Worm (Caenorhabditis elegans): Measurements from ENCODE around the gene mrps-16.
A peak's percentile ranks its signal among the peaks of the same experiment; 100 is the strongest.

Gene mrps-16

DNA sequence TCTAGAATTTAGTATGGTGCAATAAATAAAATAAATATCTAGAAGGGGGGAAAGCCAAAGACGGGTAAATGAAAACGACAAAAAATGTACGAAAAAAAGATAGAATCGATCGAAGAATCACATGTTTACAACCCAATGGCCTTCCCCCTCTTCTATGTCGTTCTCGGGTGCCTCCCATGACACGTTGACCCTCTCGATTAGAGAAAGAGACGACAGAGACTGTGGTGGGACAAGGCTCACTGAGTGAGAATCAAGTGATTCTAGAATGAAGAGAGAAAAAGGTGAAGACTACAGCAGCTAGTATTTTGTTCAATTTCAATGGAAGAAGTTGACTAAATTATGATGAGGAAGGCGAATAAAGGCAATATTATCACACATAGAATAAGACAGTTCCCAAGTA lies 48.1 kb upstream of the mrps-16 start (continued):
- no peak for TF ChIP-seq zfp-2 (tag; optimal IDR thresholded peaks at IDR 0.05)
- TF ChIP-seq nhr-10 (tag; optimal IDR thresholded peaks at IDR 0.05), result no peak
- TF ChIP-seq pha-4 (GFP tag; IDR thresholded peaks at IDR 0.05), result peak; percentile 55
- TF ChIP-seq pha-4 (tag; optimal IDR thresholded peaks at IDR 0.05), result peak; percentile 76
- TF ChIP-seq ces-1 (GFP tag; optimal IDR thresholded peaks at IDR 0.05), result no peak
- TF ChIP-seq arid-1 (GFP tag; conservative IDR thresholded peaks at IDR 0.05), result no peak
- peak in 1 of 2 experiments; percentile 36 for TF ChIP-seq hif-1 (tag; optimal IDR thresholded peaks at IDR 0.05)
- TF ChIP-seq spr-1 (tag; optimal IDR thresholded peaks at IDR 0.05), result no peak
- TF ChIP-seq Y5F2A.4 (GFP tag; optimal IDR thresholded peaks at IDR 0.05), result no peak
- TF ChIP-seq hmg-1.1 (GFP tag; IDR thresholded peaks at IDR 0.05), result no peak
- TF ChIP-seq php-3 (GFP tag; IDR thresholded peaks at IDR 0.05), result no peak
- no peak for TF ChIP-seq aha-1 (tag)
- no peak for TF ChIP-seq fos-1 (tag; optimal IDR thresholded peaks at IDR 0.05)
- TF ChIP-seq zip-2 (tag; optimal IDR thresholded peaks at IDR 0.05), result no peak
- TF ChIP-seq F37D6.2 (tag; optimal IDR thresholded peaks at IDR 0.05), result no peak
- TF ChIP-seq ceh-62 (tag; optimal IDR thresholded peaks at IDR 0.05), result no peak
- peak; percentile 38 for TF ChIP-seq nhr-48 (tag; optimal IDR thresholded peaks at IDR 0.05)
- no peak for TF ChIP-seq vab-7 (GFP tag; IDR thresholded peaks at IDR 0.05)
- no peak for TF ChIP-seq lin-1 (GFP tag; IDR thresholded peaks at IDR 0.05)
- TF ChIP-seq ceh-82 (tag; optimal IDR thresholded peaks at IDR 0.05), result no peak
- no peak for TF ChIP-seq mdt-29 (GFP tag; IDR thresholded peaks at IDR 0.05)
- TF ChIP-seq lir-3 (tag; optimal IDR thresholded peaks at IDR 0.05), result no peak
- peak; percentile 76 for TF ChIP-seq nhr-28 (tag; optimal IDR thresholded peaks at IDR 0.05)
- peak; percentile 16 for TF ChIP-seq dpl-1 (GFP tag; optimal IDR thresholded peaks at IDR 0.05)
- TF ChIP-seq gei-8 (GFP tag; optimal IDR thresholded peaks at IDR 0.05), result no peak
- TF ChIP-seq attf-4 (tag; optimal IDR thresholded peaks at IDR 0.05), result no peak
- no peak for TF ChIP-seq saeg-2 (GFP tag; IDR thresholded peaks at IDR 0.05)
- no peak for TF ChIP-seq lin-15B (tag; optimal IDR thresholded peaks at IDR 0.05)
- TF ChIP-seq F44E2.7 (GFP tag; IDR thresholded peaks at IDR 0.05), result no peak
- TF ChIP-seq ceh-32 (tag; optimal IDR thresholded peaks at IDR 0.05; ENCODE audit: poor library complexity), result no peak
- TF ChIP-seq zag-1 (tag; optimal IDR thresholded peaks at IDR 0.05), result no peak
- TF ChIP-seq unc-39 (tag; optimal IDR thresholded peaks at IDR 0.05), result no peak
- peak; percentile 77 for TF ChIP-seq hlh-11 (tag; optimal IDR thresholded peaks at IDR 0.05)
- no peak for TF ChIP-seq unc-130 (GFP tag; optimal IDR thresholded peaks at IDR 0.05)
- TF ChIP-seq nhr-41 (GFP tag; IDR thresholded peaks at IDR 0.05), result no peak
- TF ChIP-seq ztf-7 (tag; optimal IDR thresholded peaks at IDR 0.05), result no peak
- peak in 1 of 2 experiments; percentile 69 for TF ChIP-seq lsy-2 (tag; optimal IDR thresholded peaks at IDR 0.05)
- no peak for TF ChIP-seq F26F4.8 (GFP tag; conservative IDR thresholded peaks at IDR 0.05)
- TF ChIP-seq ceh-20 (GFP tag; IDR thresholded peaks at IDR 0.05), result no peak
- no peak for TF ChIP-seq T26A8.4 (GFP tag; IDR thresholded peaks at IDR 0.05)
- TF ChIP-seq dmd-8 (GFP tag; IDR thresholded peaks at IDR 0.05), result no peak
- no peak for TF ChIP-seq skn-1 (tag; optimal IDR thresholded peaks at IDR 0.05)
- no peak for TF ChIP-seq Y105C5A.15 (GFP tag; IDR thresholded peaks at IDR 0.05)
- TF ChIP-seq F49E8.2 (tag; optimal IDR thresholded peaks at IDR 0.05; ENCODE audit: borderline replicate concordance), result no peak
- no peak for TF ChIP-seq Y48G9A.11 (GFP tag; IDR thresholded peaks at IDR 0.05)
- no peak for TF ChIP-seq daf-12 (tag; optimal IDR thresholded peaks at IDR 0.05)
- peak; percentile 78 for TF ChIP-seq mep-1 (tag; optimal IDR thresholded peaks at IDR 0.05)
- TF ChIP-seq R02D3.7 (tag; optimal IDR thresholded peaks at IDR 0.05), result no peak
- TF ChIP-seq snpc-4 (tag; optimal IDR thresholded peaks at IDR 0.05), result no peak
- no peak for TF ChIP-seq nhr-42 (GFP tag; IDR thresholded peaks at IDR 0.05)
- TF ChIP-seq tag-97 (GFP tag; IDR thresholded peaks at IDR 0.05), result no peak
- peak; percentile 56 for TF ChIP-seq nhr-6 (tag; optimal IDR thresholded peaks at IDR 0.05)
- TF ChIP-seq mxl-2 (GFP tag; conservative IDR thresholded peaks at IDR 0.05), result no peak
- TF ChIP-seq aly-2 (tag; optimal IDR thresholded peaks at IDR 0.05), result no peak

All from whole organism, L4 larva.